Worm (Caenorhabditis elegans) whole organism, L2 larva: ENCODE results near the gene srh-173.

Experiments
- C34F6.9 ChIP-seq: fragments of 150-350 bp; optimal IDR thresholded peaks from 2 replicates; lab custom pipeline; 2014; ENCODE audit warnings: missing biosample characterization, missing genetic modification characterization
- F13H6.1 ChIP-seq: sonication (generic microtip); optimal IDR thresholded peaks from 2 replicates; lab custom pipeline; 2016; ENCODE audit warnings: missing genetic modification characterization, missing compliant biosample characterization
- R02D3.7 ChIP-seq: fragments of 150-350 bp; optimal IDR thresholded peaks from 2 replicates; lab custom pipeline; 2014; ENCODE audit warnings: missing biosample characterization, missing genetic modification characterization
- Y55F3AM.14 ChIP-seq: fragments of 200-800 bp; sonication (Bioruptor generic); optimal IDR thresholded peaks from 2 replicates; lab custom pipeline; 2018; ENCODE audit warnings: mild to moderate bottlenecking, missing genetic modification characterization, missing compliant biosample characterization
- ZK546.5 ChIP-seq: sonication (generic microtip); optimal IDR thresholded peaks from 2 replicates; lab custom pipeline; 2017; ENCODE audit warnings: missing biosample characterization, missing genetic modification characterization
- alr-1 ChIP-seq: fragments of 150-350 bp; optimal IDR thresholded peaks from 2 replicates; lab custom pipeline; 2014; ENCODE audit warnings: missing biosample characterization, missing genetic modification characterization
- aly-2 ChIP-seq: fragments of 150-350 bp; optimal IDR thresholded peaks from 2 replicates; lab custom pipeline; 2014; ENCODE audit warnings: missing biosample characterization, missing genetic modification characterization
- ama-1 ChIP-seq: fragments of 150-350 bp; optimal IDR thresholded peaks from 2 replicates; lab custom pipeline; 2018; ENCODE audit warnings: inconsistent platforms
- blmp-1 ChIP-seq: sonication (generic microtip); optimal IDR thresholded peaks from 2 replicates; lab custom pipeline; 2017; ENCODE audit warnings: missing genetic modification characterization, mild to moderate bottlenecking, missing compliant biosample characterization, antibody characterized with exemption, moderate library complexity; ENCODE audit not compliant: insufficient read depth
- crh-2 ChIP-seq: sonication (generic microtip); optimal IDR thresholded peaks from 2 replicates; lab custom pipeline; 2017; ENCODE audit warnings: missing biosample characterization, missing genetic modification characterization
- dmd-4 ChIP-seq: sonication (generic microtip); optimal IDR thresholded peaks from 2 replicates; lab custom pipeline; 2017; ENCODE audit warnings: missing biosample characterization, missing genetic modification characterization
- egl-27 ChIP-seq: sonication (generic microtip); optimal IDR thresholded peaks from 3 replicates; lab custom pipeline; 2017; ENCODE audit warnings: missing biosample characterization, missing genetic modification reagents, missing genetic modification characterization
- elt-1 ChIP-seq: fragments of 150-350 bp; optimal IDR thresholded peaks from 2 replicates; lab custom pipeline; 2014; ENCODE audit warnings: missing biosample characterization, missing genetic modification characterization
- fos-1 ChIP-seq: fragments of 150-350 bp; optimal IDR thresholded peaks from 2 replicates; lab custom pipeline; 2014; ENCODE audit warnings: missing biosample characterization, missing genetic modification characterization
- gmeb-1 ChIP-seq: fragments of 150-350 bp; optimal IDR thresholded peaks from 2 replicates; lab custom pipeline; 2014; ENCODE audit warnings: missing biosample characterization, missing genetic modification characterization
- lin-11 ChIP-seq: fragments of 150-350 bp; sonication (generic microtip); optimal IDR thresholded peaks from 2 replicates; lab custom pipeline; 2014; ENCODE audit warnings: missing biosample characterization, missing genetic modification characterization, inconsistent platforms, mixed read lengths
- lin-13 ChIP-seq: fragments of 150-350 bp; optimal IDR thresholded peaks from 2 replicates; lab custom pipeline; 2014; ENCODE audit warnings: missing biosample characterization, missing genetic modification reagents, missing genetic modification characterization
- lin-39 ChIP-seq: fragments of 150-350 bp; optimal IDR thresholded peaks from 2 replicates; lab custom pipeline; 2014; ENCODE audit warnings: missing biosample characterization, missing genetic modification reagents, missing genetic modification characterization
- lsy-2 ChIP-seq, 2 experiments: fragments of 150-350 bp in 1 of 2; sonication (generic microtip) in 1 of 2; optimal IDR thresholded peaks; 2 replicates each; lab custom pipeline; 2014 to 2017; ENCODE audit warnings: missing biosample characterization in 2 of 2, missing genetic modification characterization in 2 of 2
- mab-5 ChIP-seq: fragments of 150-350 bp; optimal IDR thresholded peaks from 2 replicates; lab custom pipeline; 2014; ENCODE audit warnings: missing biosample characterization, missing genetic modification characterization
- mbf-1 ChIP-seq: sonication (generic microtip); optimal IDR thresholded peaks from 2 replicates; lab custom pipeline; 2017; ENCODE audit warnings: missing biosample characterization, missing genetic modification characterization
- mdl-1 ChIP-seq, 2 experiments: fragments of 150-350 bp in 1 of 2; sonication (generic microtip) in 1 of 2; optimal IDR thresholded peaks; 2 replicates each; lab custom pipeline; 2017; ENCODE audit warnings: missing biosample characterization in 2 of 2, missing genetic modification characterization in 2 of 2
- nhr-10 ChIP-seq: sonication (generic microtip); optimal IDR thresholded peaks from 2 replicates; lab custom pipeline; 2017; ENCODE audit warnings: missing biosample characterization, missing genetic modification characterization
- nhr-11 ChIP-seq: fragments of 150-350 bp; optimal IDR thresholded peaks from 2 replicates; lab custom pipeline; 2014; ENCODE audit warnings: missing biosample characterization, missing genetic modification characterization
- nhr-12 ChIP-seq: fragments of 150-350 bp; optimal IDR thresholded peaks from 2 replicates; lab custom pipeline; 2014; ENCODE audit warnings: missing biosample characterization, missing genetic modification characterization
- nhr-129 ChIP-seq: fragments of 150-350 bp; optimal IDR thresholded peaks from 2 replicates; lab custom pipeline; 2014; ENCODE audit warnings: missing biosample characterization, missing genetic modification characterization
- nhr-21 ChIP-seq: fragments of 150-350 bp; optimal IDR thresholded peaks from 2 replicates; lab custom pipeline; 2014; ENCODE audit warnings: missing biosample characterization, missing genetic modification characterization
- nhr-23 ChIP-seq: fragments of 150-350 bp; optimal IDR thresholded peaks from 2 replicates; lab custom pipeline; 2014; ENCODE audit warnings: missing biosample characterization, missing genetic modification reagents, missing genetic modification characterization
- nhr-237 ChIP-seq: fragments of 150-350 bp; optimal IDR thresholded peaks from 2 replicates; lab custom pipeline; 2014; ENCODE audit warnings: missing biosample characterization, missing genetic modification characterization
- nhr-25 ChIP-seq: fragments of 150-350 bp; sonication (generic microtip); optimal IDR thresholded peaks from 3 replicates; lab custom pipeline; 2014; ENCODE audit warnings: missing biosample characterization, missing genetic modification characterization
- nhr-6 ChIP-seq: fragments of 150-350 bp; optimal IDR thresholded peaks from 2 replicates; lab custom pipeline; 2014; ENCODE audit warnings: missing biosample characterization, missing genetic modification characterization
- nhr-77 ChIP-seq: fragments of 150-350 bp; optimal IDR thresholded peaks from 2 replicates; lab custom pipeline; 2014; ENCODE audit warnings: missing biosample characterization, missing genetic modification characterization
- peb-1 ChIP-seq: fragments of 150-350 bp; optimal IDR thresholded peaks from 2 replicates; lab custom pipeline; 2014; ENCODE audit warnings: missing biosample characterization, missing genetic modification characterization
- sem-4 ChIP-seq: fragments of 150-350 bp; optimal IDR thresholded peaks from 2 replicates; lab custom pipeline; 2014; ENCODE audit warnings: missing biosample characterization, missing genetic modification reagents, missing genetic modification characterization
- skn-1 ChIP-seq: sonication (generic microtip); optimal IDR thresholded peaks from 2 replicates; lab custom pipeline; 2017; ENCODE audit warnings: missing biosample characterization, missing genetic modification characterization
- sma-3 ChIP-seq: sonication (generic microtip); optimal IDR thresholded peaks from 2 replicates; lab custom pipeline; 2016; ENCODE audit warnings: missing genetic modification reagents, missing genetic modification characterization, missing compliant biosample characterization
- sma-9 ChIP-seq, 2 experiments: fragments of 150-350 bp in 1 of 2; sonication (generic microtip) in 1 of 2; optimal IDR thresholded peaks; 2 replicates each; lab custom pipeline; 2014 to 2016; ENCODE audit warnings: missing genetic modification characterization in 2 of 2, mild to moderate bottlenecking in 1 of 2, missing biosample characterization in 1 of 2, missing compliant biosample characterization in 1 of 2, missing genetic modification reagents in 1 of 2, moderate library complexity in 1 of 2
- snpc-4 ChIP-seq: fragments of 150-350 bp; optimal IDR thresholded peaks from 2 replicates; lab custom pipeline; 2014; ENCODE audit warnings: missing biosample characterization, missing genetic modification characterization
- unc-39 ChIP-seq: fragments of 150-350 bp; optimal IDR thresholded peaks from 2 replicates; lab custom pipeline; 2014; ENCODE audit warnings: missing biosample characterization, missing genetic modification characterization
- unc-55 ChIP-seq: fragments of 150-350 bp; sonication (generic microtip); optimal IDR thresholded peaks from 3 replicates; lab custom pipeline; 2014; ENCODE audit warnings: missing biosample characterization, missing genetic modification reagents, missing genetic modification characterization
- unc-62 ChIP-seq: fragments of 150-350 bp; optimal IDR thresholded peaks from 2 replicates; lab custom pipeline; 2014; ENCODE audit warnings: missing biosample characterization, missing genetic modification reagents, missing genetic modification characterization
- zag-1 ChIP-seq: fragments of 150-350 bp; optimal IDR thresholded peaks from 2 replicates; lab custom pipeline; 2014; ENCODE audit warnings: missing biosample characterization, missing genetic modification characterization
- ztf-1 ChIP-seq: fragments of 200-800 bp; sonication (Bioruptor generic); conservative IDR thresholded peaks from 2 replicates; pipeline ENCODE4 v1.3.6; 2022; ENCODE audit warnings: missing genetic modification characterization, missing compliant biosample characterization
- ztf-4 ChIP-seq: fragments of 150-350 bp; optimal IDR thresholded peaks from 2 replicates; lab custom pipeline; 2014; ENCODE audit warnings: missing biosample characterization, missing genetic modification characterization

srh-173 gene

DNA sequence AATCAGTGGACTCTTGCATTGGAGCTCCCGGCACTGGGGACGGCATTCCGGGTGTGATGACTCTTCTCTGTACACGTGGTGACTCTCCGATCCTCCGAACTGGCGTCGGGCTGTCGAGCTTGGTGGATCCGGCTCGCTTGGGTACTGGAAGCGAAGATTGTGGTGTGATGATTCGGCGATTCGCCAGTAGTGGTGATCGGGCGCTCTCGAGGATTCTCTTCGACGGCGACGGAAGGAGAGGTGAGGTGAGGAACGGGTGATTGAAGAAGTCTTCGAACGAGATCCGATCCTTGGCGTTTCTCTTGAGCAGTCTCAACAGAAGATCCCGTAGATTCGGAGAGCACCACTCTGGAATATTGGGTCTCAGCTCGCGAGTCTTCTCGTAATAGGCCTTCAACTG lies 27.6 kb downstream of the srh-173 start:
- TF ChIP-seq snpc-4 (tag; lab: Kevin White, UChicago): no peak
- TF ChIP-seq alr-1 (tag; lab: Kevin White, UChicago): no peak
- no peak for TF ChIP-seq ZK546.5 (tag; lab: Kevin White, UChicago)
- TF ChIP-seq ztf-1 (GFP tag; lab: Robert Waterston, UW): no peak
- TF ChIP-seq nhr-10: no peak
- no peak for TF ChIP-seq dmd-4 (tag; lab: Kevin White, UChicago)
- TF ChIP-seq F13H6.1 (tag; lab: Kevin White, UChicago): no peak

DNA sequence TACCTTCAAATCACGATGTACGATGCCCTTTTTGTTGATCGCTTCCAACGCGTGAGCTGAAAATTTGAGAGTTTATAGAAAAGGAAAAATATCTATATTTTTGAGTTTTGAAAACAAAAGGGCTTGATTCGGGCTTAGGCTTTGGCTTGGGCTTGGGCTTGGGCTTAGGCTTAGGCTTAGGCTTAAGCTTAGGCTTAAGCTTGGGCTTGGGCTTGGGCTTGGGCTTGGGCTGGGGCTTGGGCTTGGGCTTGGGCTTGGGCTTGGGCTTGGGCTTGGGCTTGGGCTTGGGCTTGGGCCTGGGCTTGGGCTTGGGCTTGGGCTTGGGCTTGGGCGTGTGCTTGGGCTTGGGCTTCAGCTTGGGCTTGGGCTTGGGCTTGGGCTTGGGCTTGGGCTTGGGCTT lies 29.1 kb downstream of the srh-173 start:
- TF ChIP-seq nhr-21 (tag; lab: Kevin White, UChicago) (no peak), nhr-25 (tag; lab: Kevin White, UChicago) (no peak)

DNA sequence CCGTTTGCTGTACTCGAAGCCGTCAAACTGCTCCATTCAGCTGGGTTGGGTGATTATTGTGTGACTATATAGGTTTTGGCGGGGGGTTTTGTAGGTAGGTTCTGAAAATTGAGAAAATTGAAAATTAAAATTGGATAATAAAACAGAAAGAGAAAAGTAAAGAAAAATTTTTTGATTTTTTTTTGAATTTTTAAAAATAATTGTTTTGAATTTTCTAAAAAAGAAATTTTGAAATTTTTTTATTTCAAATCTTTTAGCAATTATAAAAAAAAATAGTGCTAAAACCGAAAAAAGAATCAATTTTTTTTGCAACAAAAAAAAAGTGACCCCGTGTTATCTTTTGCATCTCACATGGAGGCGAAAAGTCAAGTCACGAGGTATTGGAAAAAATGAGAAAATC lies 31.3 kb downstream of the srh-173 start, which contains the start of gene unc-51:
Gene unc-51 (minus strand): TSS at position 101 of the 400 bp plus-strand sequence.
- peak; percentile 41 for TF ChIP-seq gmeb-1 (tag; lab: Kevin White, UChicago)
- TF ChIP-seq crh-2: peak; percentile 28
- TF ChIP-seq skn-1 (tag; lab: Kevin White, UChicago): no peak
- TF ChIP-seq nhr-6 (tag; lab: Kevin White, UChicago): no peak
- TF ChIP-seq fos-1 (tag; lab: Kevin White, UChicago): no peak
- TF ChIP-seq sma-3: no peak
- no peak for TF ChIP-seq sem-4 (tag; lab: Kevin White, UChicago)
- peak; percentile 9 for TF ChIP-seq nhr-25 (tag; lab: Kevin White, UChicago)
- no peak for TF ChIP-seq Y55F3AM.14 (GFP tag; lab: Kevin White, UChicago)
- TF ChIP-seq unc-62 (GFP tag; lab: Kevin White, UChicago): no peak

DNA sequence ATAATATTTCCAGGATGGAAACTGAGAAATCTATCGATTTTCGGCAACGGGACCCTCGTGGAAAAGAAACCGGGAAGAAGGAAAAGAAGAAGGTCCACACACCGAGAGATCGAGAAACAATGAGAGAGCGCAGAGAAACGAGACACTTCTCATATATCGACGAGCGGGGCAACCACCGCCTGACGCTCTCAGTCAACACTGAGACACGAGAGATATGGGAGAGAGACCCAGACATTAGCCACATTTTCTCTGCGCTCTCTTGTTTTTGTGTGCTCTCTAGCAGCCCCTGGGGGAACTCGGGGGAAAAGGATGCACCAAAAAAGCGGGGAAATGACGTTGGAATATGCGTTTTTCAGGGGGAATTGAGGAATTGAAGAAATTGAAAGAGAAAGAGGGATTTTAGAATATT lies 32.6 kb downstream of the srh-173 start:
- peak; percentile 76 for TF ChIP-seq egl-27 (tag; lab: Kevin White, UChicago)
- no peak for TF ChIP-seq aly-2 (tag; lab: Kevin White, UChicago)
- peak; percentile 64 for TF ChIP-seq sma-9 (GFP tag; optimal IDR thresholded peaks at IDR 0.05; lab: Kevin White, UChicago)
- TF ChIP-seq sma-9 (tag; optimal IDR thresholded peaks at IDR 0.05; lab: Kevin White, UChicago): no peak
- TF ChIP-seq zag-1 (tag; lab: Kevin White, UChicago): peak; percentile 77
- peak; percentile 26 for TF ChIP-seq lin-11 (tag; lab: Kevin White, UChicago)
- no peak for TF ChIP-seq nhr-77 (tag; lab: Kevin White, UChicago)
- no peak for TF ChIP-seq unc-39 (tag; lab: Kevin White, UChicago)
- TF ChIP-seq nhr-6 (tag; lab: Kevin White, UChicago): peak; percentile 66
- peak; percentile 2 for TF ChIP-seq nhr-25 (tag; lab: Kevin White, UChicago)
- no peak for TF ChIP-seq blmp-1 (tag; lab: Kevin White, UChicago)
- TF ChIP-seq sem-4 (tag; lab: Kevin White, UChicago): peak; percentile 73
- TF ChIP-seq ztf-1 (GFP tag; lab: Robert Waterston, UW): no peak
- no peak for TF ChIP-seq nhr-10
- no peak for TF ChIP-seq skn-1 (tag; lab: Kevin White, UChicago)
- peak; percentile 65 for TF ChIP-seq ztf-4
- TF ChIP-seq peb-1 (tag; lab: Kevin White, UChicago): no peak
- peak; percentile 37 for TF ChIP-seq sma-3
- TF ChIP-seq nhr-11: no peak
- no peak for TF ChIP-seq alr-1 (tag; lab: Kevin White, UChicago)
- TF ChIP-seq lin-39: no peak
- no peak for TF ChIP-seq nhr-21 (tag; lab: Kevin White, UChicago)
- TF ChIP-seq nhr-23 (tag; lab: Kevin White, UChicago): no peak
- peak; percentile 78 to 89 for TF ChIP-seq mdl-1 (tag; optimal IDR thresholded peaks at IDR 0.05; lab: Kevin White, UChicago)
- TF ChIP-seq nhr-12: no peak
- peak; percentile 71 for TF ChIP-seq fos-1 (tag; lab: Kevin White, UChicago)
- TF ChIP-seq mbf-1 (tag; lab: Kevin White, UChicago): no peak
- TF ChIP-seq ZK546.5 (tag; lab: Kevin White, UChicago): no peak
- TF ChIP-seq R02D3.7 (tag; lab: Kevin White, UChicago): no peak
- peak; percentile 41 for TF ChIP-seq Y55F3AM.14 (GFP tag; lab: Kevin White, UChicago)
- TF ChIP-seq mab-5 (tag; lab: Kevin White, UChicago): peak; percentile 71
- peak; percentile 82 for TF ChIP-seq unc-55 (GFP tag; lab: Kevin White, UChicago)
- TF ChIP-seq snpc-4 (tag; lab: Kevin White, UChicago): peak; percentile 55
- TF ChIP-seq lin-13: peak; percentile 75
- TF ChIP-seq gmeb-1 (tag; lab: Kevin White, UChicago): peak; percentile 52
- peak; percentile 87 for TF ChIP-seq nhr-129 (tag; lab: Kevin White, UChicago)
- TF ChIP-seq unc-62 (GFP tag; lab: Kevin White, UChicago): no peak
- peak; percentile 28 for TF ChIP-seq ama-1
- peak; percentile 25 to 79 for TF ChIP-seq lsy-2 (tag; optimal IDR thresholded peaks at IDR 0.05; lab: Kevin White, UChicago)
- peak; percentile 88 for TF ChIP-seq F13H6.1 (tag; lab: Kevin White, UChicago)
- TF ChIP-seq C34F6.9 (tag; lab: Kevin White, UChicago): peak; percentile 89
- peak; percentile 75 for TF ChIP-seq crh-2
- TF ChIP-seq elt-1 (tag; lab: Kevin White, UChicago): no peak
- TF ChIP-seq dmd-4 (tag; lab: Kevin White, UChicago): no peak
- no peak for TF ChIP-seq nhr-237 (tag; lab: Kevin White, UChicago)
